Worm (Caenorhabditis elegans): Measurements from ENCODE around the gene F54D12.10.

ce11 chrII:1420806-1421463 lies 42.8 kb upstream of the F54D12.10 start:
- TF ChIP-seq hlh-1 (tag; optimal IDR thresholded peaks at IDR 0.05), result no peak
- TF ChIP-seq elt-3 (tag; optimal IDR thresholded peaks at IDR 0.05), result no peak
- TF ChIP-seq zip-8 (tag; optimal IDR thresholded peaks at IDR 0.05), result no peak
- no peak for TF ChIP-seq tbx-8 (GFP tag; optimal IDR thresholded peaks at IDR 0.05)
- TF ChIP-seq nhr-28 (tag; optimal IDR thresholded peaks at IDR 0.05), result no peak
